Worm (Caenorhabditis elegans) whole organism, L4 larva: ENCODE data around the gene str-187.

Experiments used
- ceh-82 ChIP-seq: sonication (generic microtip); optimal IDR thresholded peaks from 2 replicates; lab custom pipeline; 2017; ENCODE audit warnings: missing biosample characterization, missing genetic modification characterization
- fkh-10 ChIP-seq: fragments of 150-350 bp; optimal IDR thresholded peaks from 2 replicates; lab custom pipeline; 2014; ENCODE audit warnings: missing biosample characterization, missing genetic modification reagents, missing genetic modification characterization
- nhr-237 ChIP-seq: sonication (generic microtip); optimal IDR thresholded peaks from 2 replicates; lab custom pipeline; 2017; ENCODE audit warnings: missing biosample characterization, missing genetic modification characterization
- nhr-25 ChIP-seq: sonication (generic microtip); optimal IDR thresholded peaks from 2 replicates; lab custom pipeline; 2017; ENCODE audit warnings: missing genetic modification characterization, mild to moderate bottlenecking, missing compliant biosample characterization, antibody characterized with exemption, moderate library complexity, borderline replicate concordance; ENCODE audit not compliant: insufficient read depth
- nhr-6 ChIP-seq: fragments of 150-350 bp; optimal IDR thresholded peaks from 2 replicates; lab custom pipeline; 2014; ENCODE audit warnings: missing biosample characterization, missing genetic modification characterization
- tag-97 ChIP-seq: fragments of 200-800 bp; sonication (Bioruptor generic); IDR thresholded peaks from 2 replicates; pipeline ENCODE4 v1.3.6; 2022; ENCODE audit warnings: missing genetic modification characterization, missing compliant biosample characterization

ce11 chrIV:17223474-17223873, 41.9 kb upstream of the str-187 start, which contains the start of gene Y116A8B.4:
- TF ChIP-seq nhr-6 (tag; lab: Kevin White, UChicago) (no peak), ceh-82 (tag; lab: Kevin White, UChicago) (no peak), tag-97 (GFP tag; lab: Robert Waterston, UW) (no peak), nhr-237 (no peak), nhr-25 (no peak), fkh-10 (GFP tag; lab: Kevin White, UChicago) (no peak)
